Worm (Caenorhabditis elegans) whole organism, late embryonic: ENCODE measurements around the gene aass-1.

ENCODE experiments used
- C38D4.7 ChIP-seq: fragments of 200-800 bp; sonication (Bioruptor generic); optimal IDR thresholded peaks from 2 replicates; lab custom pipeline; 2018; ENCODE audit warnings: mild to moderate bottlenecking, missing genetic modification characterization, moderate library complexity, missing compliant biosample characterization
- F13H6.1 ChIP-seq: sonication (generic microtip); optimal IDR thresholded peaks from 2 replicates; lab custom pipeline; 2016; ENCODE audit warnings: missing genetic modification characterization, missing compliant biosample characterization
- K09A11.1 ChIP-seq: sonication (generic microtip); optimal IDR thresholded peaks from 2 replicates; lab custom pipeline; 2017; ENCODE audit warnings: antibody characterized with exemption, mild to moderate bottlenecking, missing genetic modification characterization, missing compliant biosample characterization; ENCODE audit not compliant: insufficient read depth
- T23F11.4 ChIP-seq: fragments of 200-800 bp; sonication (Bioruptor generic); optimal IDR thresholded peaks from 2 replicates; lab custom pipeline; 2018; ENCODE audit warnings: mild to moderate bottlenecking, missing genetic modification characterization, missing compliant biosample characterization
- ahr-1 ChIP-seq: sonication (generic microtip); optimal IDR thresholded peaks from 2 replicates; lab custom pipeline; 2016; ENCODE audit warnings: missing genetic modification characterization, missing compliant biosample characterization
- ceh-18 ChIP-seq: sonication (generic microtip); optimal IDR thresholded peaks from 2 replicates; lab custom pipeline; 2016; ENCODE audit warnings: missing genetic modification characterization, missing compliant biosample characterization
- ceh-19 ChIP-seq: fragments of 200-800 bp; sonication (Bioruptor generic); optimal IDR thresholded peaks from 2 replicates; lab custom pipeline; 2018; ENCODE audit warnings: mild to moderate bottlenecking, missing genetic modification characterization, missing compliant biosample characterization
- ceh-22 ChIP-seq: sonication (generic microtip); optimal IDR thresholded peaks from 2 replicates; lab custom pipeline; 2017; ENCODE audit warnings: missing biosample characterization, missing genetic modification characterization
- ceh-30 ChIP-seq: fragments of 150-350 bp; optimal IDR thresholded peaks from 2 replicates; lab custom pipeline; 2014; ENCODE audit warnings: missing biosample characterization, missing genetic modification characterization
- ceh-31 ChIP-seq: sonication (generic microtip); optimal IDR thresholded peaks from 2 replicates; lab custom pipeline; 2016; ENCODE audit warnings: missing genetic modification characterization, missing compliant biosample characterization
- ceh-34 ChIP-seq: sonication (generic microtip); optimal IDR thresholded peaks from 2 replicates; lab custom pipeline; 2016; ENCODE audit warnings: mild to moderate bottlenecking, missing genetic modification characterization, missing compliant biosample characterization
- ceh-48 ChIP-seq: sonication (generic microtip); optimal IDR thresholded peaks from 2 replicates; lab custom pipeline; 2016; ENCODE audit warnings: missing genetic modification characterization, inconsistent platforms, missing compliant biosample characterization
- dve-1 ChIP-seq: sonication (generic microtip); optimal IDR thresholded peaks from 2 replicates; lab custom pipeline; 2017; ENCODE audit warnings: antibody characterized with exemption, mild to moderate bottlenecking, missing genetic modification characterization, missing compliant biosample characterization
- elt-2 ChIP-seq: sonication (generic microtip); optimal IDR thresholded peaks from 2 replicates; lab custom pipeline; 2016; ENCODE audit warnings: missing genetic modification reagents, missing genetic modification characterization, missing compliant biosample characterization
- elt-4 ChIP-seq: sonication (generic microtip); optimal IDR thresholded peaks from 2 replicates; lab custom pipeline; 2016; ENCODE audit warnings: missing genetic modification characterization, missing compliant biosample characterization
- eyg-1 ChIP-seq: sonication (generic microtip); optimal IDR thresholded peaks from 2 replicates; lab custom pipeline; 2016; ENCODE audit warnings: missing genotype, missing genetic modification characterization, missing compliant biosample characterization
- fax-1 ChIP-seq: sonication (generic microtip); optimal IDR thresholded peaks from 2 replicates; lab custom pipeline; 2016; ENCODE audit warnings: missing genotype, missing genetic modification characterization, missing compliant biosample characterization
- fkh-10 ChIP-seq: fragments of 150-350 bp; optimal IDR thresholded peaks from 2 replicates; lab custom pipeline; 2014; ENCODE audit warnings: missing biosample characterization, missing genetic modification reagents, missing genetic modification characterization
- fkh-6 ChIP-seq: sonication (generic microtip); optimal IDR thresholded peaks from 2 replicates; lab custom pipeline; 2016; ENCODE audit warnings: missing genetic modification characterization, missing compliant biosample characterization
- hlh-30 ChIP-seq: sonication (generic microtip); optimal IDR thresholded peaks from 2 replicates; lab custom pipeline; 2017; ENCODE audit warnings: antibody characterized with exemption, missing genetic modification characterization, missing compliant biosample characterization; ENCODE audit not compliant: insufficient read depth
- hlh-6 ChIP-seq: sonication (generic microtip); optimal IDR thresholded peaks from 2 replicates; lab custom pipeline; 2016; ENCODE audit warnings: missing genotype, missing genetic modification characterization, missing compliant biosample characterization
- madf-2 ChIP-seq: sonication (generic microtip); optimal IDR thresholded peaks from 2 replicates; lab custom pipeline; 2017; ENCODE audit warnings: missing genetic modification characterization, missing compliant biosample characterization
- nfya-1 ChIP-seq: sonication (generic microtip); optimal IDR thresholded peaks from 2 replicates; lab custom pipeline; 2017; ENCODE audit warnings: missing genetic modification characterization, mild to moderate bottlenecking, missing compliant biosample characterization, antibody characterized with exemption, moderate library complexity
- pag-3 ChIP-seq: sonication (generic microtip); optimal IDR thresholded peaks from 2 replicates; lab custom pipeline; 2016; ENCODE audit warnings: missing compliant biosample characterization, missing genetic modification characterization, borderline replicate concordance
- pax-1 ChIP-seq: fragments of 150-350 bp; optimal IDR thresholded peaks from 2 replicates; lab custom pipeline; 2014; ENCODE audit warnings: missing biosample characterization, missing genetic modification characterization
- pqm-1 ChIP-seq: sonication (generic microtip); optimal IDR thresholded peaks from 2 replicates; lab custom pipeline; 2016; ENCODE audit warnings: missing genetic modification characterization, missing compliant biosample characterization
- pros-1 ChIP-seq: fragments of 150-350 bp; optimal IDR thresholded peaks from 2 replicates; lab custom pipeline; 2014; ENCODE audit warnings: missing biosample characterization, missing genetic modification reagents, missing genetic modification characterization
- rnt-1 ChIP-seq: sonication (generic microtip); optimal IDR thresholded peaks from 2 replicates; lab custom pipeline; 2016; ENCODE audit warnings: missing genetic modification characterization, missing compliant biosample characterization
- sdc-2 ChIP-seq: sonication (generic microtip); optimal IDR thresholded peaks from 2 replicates; lab custom pipeline; 2016; ENCODE audit warnings: missing genotype, missing genetic modification characterization, missing compliant biosample characterization
- sox-2 ChIP-seq: fragments of 200-800 bp; sonication (Bioruptor generic); IDR thresholded peaks from 2 replicates; pipeline ENCODE4 v1.3.6; 2022; ENCODE audit warnings: missing genetic modification reagents, missing genetic modification characterization, missing compliant biosample characterization
- ttx-3 ChIP-seq: sonication (generic microtip); optimal IDR thresholded peaks from 2 replicates; lab custom pipeline; 2016; ENCODE audit warnings: missing genetic modification reagents, missing genetic modification characterization, missing compliant biosample characterization
- unc-3 ChIP-seq, 2 experiments: fragments of 200-800 bp in 1 of 2; sonication (Bioruptor generic) in 1 of 2; sonication (generic microtip) in 1 of 2; conservative IDR thresholded peaks in 1 of 2; optimal IDR thresholded peaks in 1 of 2; 2 replicates each; pipeline versions ENCODE4 v1.3.6 to Lab custom; 2016 to 2022; ENCODE audit warnings: missing compliant biosample characterization in 2 of 2, missing genetic modification characterization in 2 of 2, missing genetic modification reagents in 1 of 2
- unc-42 ChIP-seq: sonication (generic microtip); optimal IDR thresholded peaks from 2 replicates; lab custom pipeline; 2016; ENCODE audit warnings: missing genotype, missing genetic modification characterization, missing compliant biosample characterization
- unc-55 ChIP-seq: sonication (generic microtip); optimal IDR thresholded peaks from 2 replicates; lab custom pipeline; 2017; ENCODE audit warnings: missing biosample characterization, missing genetic modification reagents, missing genetic modification characterization
- unc-86 ChIP-seq: sonication (generic microtip); optimal IDR thresholded peaks from 2 replicates; lab custom pipeline; 2016; ENCODE audit warnings: missing genetic modification characterization, missing compliant biosample characterization
- zip-5 ChIP-seq: sonication (generic microtip); optimal IDR thresholded peaks from 2 replicates; lab custom pipeline; 2016; ENCODE audit warnings: missing genetic modification characterization, missing compliant biosample characterization
- ztf-16 ChIP-seq: sonication (generic microtip); optimal IDR thresholded peaks from 2 replicates; lab custom pipeline; 2017; ENCODE audit warnings: missing genetic modification characterization, missing compliant biosample characterization

The aass-1 gene

DNA sequence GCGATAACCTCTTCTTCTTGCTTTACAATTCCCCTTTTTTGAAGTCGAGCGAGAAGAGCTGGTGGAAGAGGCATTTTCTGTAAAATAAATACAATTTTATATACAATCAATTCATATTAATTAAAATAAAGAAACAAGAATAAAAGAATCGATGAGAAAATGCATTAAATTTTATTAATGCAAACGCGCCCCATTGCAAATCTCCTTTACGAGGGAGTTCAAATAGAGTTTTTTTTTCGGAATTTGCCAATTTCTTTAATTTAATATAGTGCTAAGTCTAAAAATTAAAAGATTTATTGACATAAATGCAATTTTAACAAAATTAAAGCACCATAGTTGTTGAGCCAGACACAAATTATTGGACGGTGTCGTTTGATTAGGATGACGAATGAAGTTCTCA, 16.7 kb downstream of the aass-1 start, which contains the start of gene pqbp-1.1:
Gene pqbp-1.1, minus strand, starts transcription at position 77 of the 400 bp plus-strand sequence.
- TF ChIP-seq fkh-10 (GFP tag; lab: Kevin White, UChicago) (no peak), pag-3 (tag; lab: Kevin White, UChicago) (no peak), unc-42 (tag; lab: Kevin White, UChicago) (peak; percentile 88), T23F11.4 (GFP tag; lab: Kevin White, UChicago) (no peak), ceh-48 (tag; lab: Kevin White, UChicago) (peak; percentile 42), pax-1 (peak; percentile 48), pqm-1 (tag; lab: Kevin White, UChicago) (no peak), elt-2 (peak; percentile 6), sox-2 (GFP tag; lab: Robert Waterston, UW) (no peak), ceh-34 (tag; lab: Kevin White, UChicago) (no peak), elt-4 (tag; lab: Kevin White, UChicago) (no peak), ceh-19 (GFP tag; lab: Kevin White, UChicago) (no peak), zip-5 (tag; lab: Kevin White, UChicago) (no peak), ceh-22 (tag; lab: Kevin White, UChicago) (no peak), pros-1 (tag; lab: Kevin White, UChicago) (no peak), unc-86 (tag; lab: Kevin White, UChicago) (no peak), eyg-1 (tag; lab: Kevin White, UChicago) (no peak), fax-1 (tag; lab: Kevin White, UChicago) (no peak)

DNA sequence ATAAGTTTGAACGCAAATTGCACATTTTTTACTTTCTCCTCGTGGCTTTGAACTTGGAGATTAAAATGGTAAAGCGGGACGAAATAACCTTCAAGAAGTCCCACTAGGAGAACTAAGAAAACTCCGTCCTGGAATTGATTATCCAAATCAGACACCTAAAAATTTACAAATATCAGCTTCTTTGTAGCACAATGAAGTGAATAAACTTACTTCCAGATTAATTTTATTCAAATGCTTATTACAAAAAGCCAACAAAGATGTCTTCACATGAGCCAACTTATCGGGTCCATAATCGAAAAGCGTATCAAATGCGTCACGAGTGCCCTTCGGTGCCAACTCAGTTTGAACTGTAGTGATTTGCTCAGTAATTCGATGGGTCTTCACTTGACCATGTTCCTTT, 17.5 kb downstream of the aass-1 start:
- no peak for TF ChIP-seq ceh-22 (tag; lab: Kevin White, UChicago)
- TF ChIP-seq ceh-31 (tag; lab: Kevin White, UChicago): no peak
- TF ChIP-seq ztf-16 (tag; lab: Kevin White, UChicago): no peak
- TF ChIP-seq hlh-6: no peak
- no peak for TF ChIP-seq C38D4.7 (GFP tag; lab: Kevin White, UChicago)
- TF ChIP-seq unc-42 (tag; lab: Kevin White, UChicago): no peak
- TF ChIP-seq ceh-30 (tag; lab: Kevin White, UChicago): no peak
- no peak for TF ChIP-seq unc-3 (GFP tag; conservative IDR thresholded peaks at IDR 0.05; lab: Robert Waterston, UW)
- TF ChIP-seq unc-3 (tag; optimal IDR thresholded peaks at IDR 0.05; lab: Kevin White, UChicago): no peak
- no peak for TF ChIP-seq ahr-1
- TF ChIP-seq madf-2 (tag; lab: Kevin White, UChicago): no peak
- no peak for TF ChIP-seq ceh-19 (GFP tag; lab: Kevin White, UChicago)
- no peak for TF ChIP-seq eyg-1 (tag; lab: Kevin White, UChicago)

DNA sequence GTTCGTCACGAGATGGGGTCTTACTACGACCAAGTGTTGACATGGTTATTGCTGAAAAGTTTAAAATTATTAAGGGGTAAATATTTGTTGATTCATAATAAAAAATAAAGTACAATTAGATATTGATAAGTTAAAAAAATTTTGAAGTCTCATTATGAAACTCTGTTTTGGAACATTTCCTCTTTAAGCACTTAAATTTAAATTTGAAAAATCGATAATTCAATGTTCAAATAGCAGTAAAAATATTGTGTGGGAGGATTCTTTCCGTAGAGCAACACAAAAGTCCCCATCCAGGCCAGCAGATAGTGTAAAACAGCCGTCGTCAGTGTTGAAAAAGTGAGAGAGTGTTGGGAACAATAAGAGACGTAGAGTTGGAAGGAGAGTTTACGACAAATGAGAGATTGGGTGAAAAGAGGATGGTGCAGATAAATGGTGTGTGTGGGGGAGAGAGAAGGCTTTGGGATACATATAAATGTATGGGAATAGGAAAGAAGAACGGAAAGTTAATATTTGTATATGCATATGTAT, 19.3 kb downstream of the aass-1 start, which contains the start of gene pat-6:
Gene pat-6, minus strand, starts transcription at position 51 of the 528 bp plus-strand sequence.
- TF ChIP-seq ceh-30 (tag; lab: Kevin White, UChicago) (no peak), fkh-6 (tag; lab: Kevin White, UChicago) (no peak), nfya-1 (tag; lab: Kevin White, UChicago) (peak; percentile 57), rnt-1 (tag; lab: Kevin White, UChicago) (no peak), ceh-22 (tag; lab: Kevin White, UChicago) (no peak), hlh-30 (tag; lab: Kevin White, UChicago) (no peak), sdc-2 (tag; lab: Kevin White, UChicago) (no peak), ceh-31 (tag; lab: Kevin White, UChicago) (peak; percentile 36), pax-1 (peak; percentile 1), K09A11.1 (tag; lab: Kevin White, UChicago) (no peak), F13H6.1 (no peak), unc-55 (GFP tag; lab: Kevin White, UChicago) (peak; percentile 42), unc-86 (tag; lab: Kevin White, UChicago) (no peak), ttx-3 (tag; lab: Kevin White, UChicago) (no peak), elt-4 (tag; lab: Kevin White, UChicago) (no peak), pros-1 (tag; lab: Kevin White, UChicago) (no peak), ceh-48 (tag; lab: Kevin White, UChicago) (no peak), ahr-1 (no peak), dve-1 (tag; lab: Kevin White, UChicago) (no peak), ztf-16 (tag; lab: Kevin White, UChicago) (no peak), sox-2 (GFP tag; lab: Robert Waterston, UW) (no peak), ceh-18 (peak; percentile 26)
